Worm (Caenorhabditis elegans) whole organism, L4 larva: ENCODE measurements around the gene C15H9.9.
A peak's percentile ranks its signal among the peaks of the same experiment; 100 is the strongest.

Experiments used
- duxl-1 ChIP-seq: sonication (generic microtip); optimal IDR thresholded peaks from 2 replicates; lab custom pipeline; 2016; ENCODE audit warnings: mild to moderate bottlenecking, missing genetic modification characterization, moderate library complexity, missing compliant biosample characterization; ENCODE audit not compliant: poor library complexity
- fos-1 ChIP-seq: fragments of 150-350 bp; optimal IDR thresholded peaks from 2 replicates; lab custom pipeline; 2014; ENCODE audit warnings: missing biosample characterization, missing genetic modification characterization
- jun-1 ChIP-seq: fragments of 150-350 bp; optimal IDR thresholded peaks from 2 replicates; lab custom pipeline; 2014; ENCODE audit warnings: missing biosample characterization, missing genetic modification reagents, missing genetic modification characterization
- nhr-111 ChIP-seq: fragments of 200-800 bp; sonication (Bioruptor generic); optimal IDR thresholded peaks from 2 replicates; lab custom pipeline; 2018; ENCODE audit warnings: mild to moderate bottlenecking, missing genetic modification characterization, missing compliant biosample characterization
- nhr-28 ChIP-seq: fragments of 150-350 bp; optimal IDR thresholded peaks from 2 replicates; lab custom pipeline; 2014; ENCODE audit warnings: missing biosample characterization, missing genetic modification characterization
- nhr-77 ChIP-seq: fragments of 150-350 bp; optimal IDR thresholded peaks from 2 replicates; lab custom pipeline; 2014; ENCODE audit warnings: missing biosample characterization, missing genetic modification characterization
- pqm-1 ChIP-seq: sonication (generic microtip); optimal IDR thresholded peaks from 2 replicates; lab custom pipeline; 2017; ENCODE audit warnings: missing biosample characterization, missing genetic modification characterization
- zfp-2 ChIP-seq: sonication (generic microtip); optimal IDR thresholded peaks from 2 replicates; lab custom pipeline; 2016; ENCODE audit warnings: mild to moderate bottlenecking, missing genetic modification characterization, missing compliant biosample characterization

The C15H9.9 gene

DNA sequence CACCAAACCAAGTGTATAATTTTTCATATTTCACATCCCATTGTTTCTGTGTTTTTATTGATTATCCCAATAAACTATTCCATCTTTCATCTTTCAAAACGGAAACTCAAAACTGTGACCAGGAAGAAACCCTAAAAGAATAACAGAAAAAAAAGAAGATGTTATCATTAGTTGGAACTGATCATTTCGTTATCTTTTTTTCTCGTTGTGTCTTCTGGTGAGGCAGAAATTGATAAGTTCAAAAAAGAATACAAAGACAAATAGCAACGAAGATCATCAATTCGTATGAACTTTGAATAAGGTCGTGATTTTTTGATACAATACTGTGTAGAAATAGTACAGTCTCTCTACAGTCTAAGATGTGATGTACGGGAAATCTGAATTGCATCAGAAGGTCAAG is 46.3 kb downstream of the C15H9.9 start (continued):
- TF ChIP-seq nhr-111 (GFP tag; lab: Kevin White, UChicago) (no peak), fos-1 (tag; lab: Kevin White, UChicago) (no peak), jun-1 (tag; lab: Kevin White, UChicago) (no peak), zfp-2 (tag; lab: Kevin White, UChicago) (no peak), nhr-28 (peak; percentile 81), pqm-1 (peak; percentile 40), duxl-1 (tag; lab: Kevin White, UChicago) (no peak), nhr-77 (peak; percentile 7)
